Worm (Caenorhabditis elegans) whole organism, young adult: ENCODE results near the gene ZK632.2.

ENCODE experiments used
- B0261.1 ChIP-seq: sonication (generic microtip); optimal IDR thresholded peaks from 2 replicates; lab custom pipeline; 2016; ENCODE audit warnings: mild to moderate bottlenecking, missing genetic modification characterization, moderate library complexity, missing compliant biosample characterization
- B0336.3 ChIP-seq: fragments of 200-800 bp; sonication (Bioruptor generic); IDR thresholded peaks from 2 replicates; pipeline ENCODE4 v1.3.6; 2022; ENCODE audit warnings: missing genetic modification characterization, missing compliant biosample characterization
- C06A6.2 ChIP-seq: fragments of 200-800 bp; sonication (Bioruptor generic); conservative IDR thresholded peaks from 2 replicates; pipeline ENCODE4 v1.3.6; 2022; ENCODE audit warnings: missing genetic modification characterization, missing compliant biosample characterization
- D2030.7 ChIP-seq: fragments of 200-800 bp; sonication (Bioruptor generic); IDR thresholded peaks from 2 replicates; pipeline ENCODE4 v1.3.6; 2022; ENCODE audit warnings: missing genetic modification reagents, missing genetic modification characterization, missing compliant biosample characterization
- F23B12.7 ChIP-seq: sonication (generic microtip); optimal IDR thresholded peaks from 2 replicates; lab custom pipeline; 2017; ENCODE audit warnings: missing genetic modification characterization, mild to moderate bottlenecking, missing compliant biosample characterization, antibody characterized with exemption, moderate library complexity; ENCODE audit not compliant: insufficient read depth
- F33H1.4 ChIP-seq: fragments of 200-800 bp; sonication (Bioruptor generic); IDR thresholded peaks from 2 replicates; pipeline ENCODE4 v1.3.6; 2022; ENCODE audit warnings: missing genetic modification reagents, missing genetic modification characterization, missing compliant biosample characterization
- F57C9.4 ChIP-seq: sonication (generic microtip); optimal IDR thresholded peaks from 2 replicates; lab custom pipeline; 2017; ENCODE audit warnings: mild to moderate bottlenecking, missing genetic modification characterization, missing compliant biosample characterization
- T26A5.8 ChIP-seq: sonication (generic microtip); optimal IDR thresholded peaks from 2 replicates; lab custom pipeline; 2016; ENCODE audit warnings: missing genetic modification characterization, missing compliant biosample characterization
- Y53F4B.3 ChIP-seq: fragments of 200-800 bp; sonication (Bioruptor generic); IDR thresholded peaks from 2 replicates; pipeline ENCODE4 v1.3.6; 2022; ENCODE audit warnings: missing genetic modification reagents, missing genetic modification characterization, missing compliant biosample characterization
- Y56A3A.18 ChIP-seq: fragments of 200-800 bp; sonication (Bioruptor generic); IDR thresholded peaks from 2 replicates; pipeline ENCODE4 v1.3.6; 2022; ENCODE audit warnings: missing genetic modification reagents, missing genetic modification characterization, missing compliant biosample characterization
- Y67H2A.10 ChIP-seq: fragments of 200-800 bp; sonication (Bioruptor generic); conservative IDR thresholded peaks from 2 replicates; pipeline ENCODE4 v1.3.6; 2022; ENCODE audit warnings: missing genetic modification reagents, missing genetic modification characterization, missing compliant biosample characterization
- Y79H2A.3 ChIP-seq: fragments of 200-800 bp; sonication (Bioruptor generic); conservative IDR thresholded peaks from 2 replicates; pipeline ENCODE4 v1.3.6; 2022; ENCODE audit warnings: missing genetic modification reagents, missing genetic modification characterization, missing compliant biosample characterization
- attf-3 ChIP-seq: fragments of 200-800 bp; sonication (Bioruptor generic); conservative IDR thresholded peaks from 2 replicates; pipeline ENCODE4 v1.3.6; 2022; ENCODE audit warnings: missing genetic modification reagents, missing genetic modification characterization, missing compliant biosample characterization
- attf-5 ChIP-seq: fragments of 200-800 bp; sonication (Bioruptor generic); optimal IDR thresholded peaks from 2 replicates; lab custom pipeline; 2018; ENCODE audit warnings: mild to moderate bottlenecking, missing genetic modification characterization, missing compliant biosample characterization
- cebp-2 ChIP-seq: fragments of 200-800 bp; sonication (Bioruptor generic); IDR thresholded peaks from 2 replicates; pipeline ENCODE4 v1.3.6; 2022; ENCODE audit warnings: missing genetic modification characterization, missing compliant biosample characterization
- ceh-79 ChIP-seq: sonication (generic microtip); optimal IDR thresholded peaks from 2 replicates; lab custom pipeline; 2017; ENCODE audit warnings: mild to moderate bottlenecking, missing genetic modification characterization, missing compliant biosample characterization
- ceh-91 ChIP-seq: fragments of 200-800 bp; sonication (Bioruptor generic); IDR thresholded peaks from 2 replicates; pipeline ENCODE4 v1.3.6; 2022; ENCODE audit warnings: missing genetic modification reagents, missing genetic modification characterization, missing compliant biosample characterization
- dox-1 ChIP-seq: fragments of 200-800 bp; sonication (Bioruptor generic); IDR thresholded peaks from 2 replicates; pipeline ENCODE4 v1.3.6; 2022; ENCODE audit warnings: missing genetic modification reagents, missing genetic modification characterization, missing compliant biosample characterization
- dpl-1 ChIP-seq: fragments of 150-350 bp; optimal IDR thresholded peaks from 2 replicates; lab custom pipeline; 2014; ENCODE audit warnings: missing biosample characterization, missing genetic modification reagents, missing genetic modification characterization
- efl-1 ChIP-seq: fragments of 150-350 bp; optimal IDR thresholded peaks from 2 replicates; lab custom pipeline; 2014; ENCODE audit warnings: missing biosample characterization, missing genetic modification reagents, missing genetic modification characterization
- him-1 ChIP-seq: sonication (generic microtip); optimal IDR thresholded peaks from 2 replicates; lab custom pipeline; 2016; ENCODE audit warnings: missing genotype, missing genetic modification reagents, missing genetic modification characterization, missing compliant biosample characterization
- hmg-1.2 ChIP-seq: fragments of 200-800 bp; sonication (Bioruptor generic); IDR thresholded peaks from 2 replicates; pipeline ENCODE4 v1.3.6; 2022; ENCODE audit warnings: missing genetic modification reagents, missing genetic modification characterization, missing compliant biosample characterization
- let-607 ChIP-seq, 2 experiments: fragments of 200-800 bp in 1 of 2; sonication (Bioruptor generic) in 1 of 2; sonication (generic microtip) in 1 of 2; optimal IDR thresholded peaks; 2 replicates each; lab custom pipeline; 2016 to 2018; ENCODE audit warnings: mild to moderate bottlenecking in 2 of 2, missing compliant biosample characterization in 2 of 2, missing genetic modification characterization in 2 of 2, moderate library complexity in 2 of 2, missing genotype in 1 of 2
- lin-54 ChIP-seq: fragments of 200-800 bp; sonication (Bioruptor generic); optimal IDR thresholded peaks from 2 replicates; lab custom pipeline; 2018; ENCODE audit warnings: mild to moderate bottlenecking, missing genetic modification characterization, missing compliant biosample characterization
- lsl-1 ChIP-seq: fragments of 200-800 bp; sonication (Bioruptor generic); optimal IDR thresholded peaks from 2 replicates; lab custom pipeline; 2018; ENCODE audit warnings: mild to moderate bottlenecking, missing genetic modification characterization, moderate library complexity, missing compliant biosample characterization
- lsy-27 ChIP-seq: sonication (generic microtip); optimal IDR thresholded peaks from 2 replicates; lab custom pipeline; 2017; ENCODE audit warnings: missing genetic modification characterization, mild to moderate bottlenecking, missing compliant biosample characterization, antibody characterized with exemption, missing genotype, borderline replicate concordance; ENCODE audit not compliant: insufficient read depth
- madf-3 ChIP-seq: fragments of 200-800 bp; sonication (Bioruptor generic); IDR thresholded peaks from 2 replicates; pipeline ENCODE4 v1.3.6; 2022; ENCODE audit warnings: missing genetic modification reagents, missing genetic modification characterization, missing compliant biosample characterization
- madf-6 ChIP-seq: fragments of 200-800 bp; sonication (Bioruptor generic); IDR thresholded peaks from 2 replicates; pipeline ENCODE4 v1.3.6; 2022; ENCODE audit warnings: missing genetic modification reagents, missing genetic modification characterization, missing compliant biosample characterization
- madf-8 ChIP-seq: fragments of 200-800 bp; sonication (Bioruptor generic); conservative IDR thresholded peaks from 2 replicates; pipeline ENCODE4 v1.3.6; 2022; ENCODE audit warnings: missing genetic modification reagents, missing genetic modification characterization, missing compliant biosample characterization
- mcd-1 ChIP-seq: fragments of 200-800 bp; sonication (Bioruptor generic); IDR thresholded peaks from 2 replicates; pipeline ENCODE4 v1.3.6; 2022; ENCODE audit warnings: missing genetic modification reagents, missing genetic modification characterization, missing compliant biosample characterization
- mxl-1 ChIP-seq: sonication (generic microtip); optimal IDR thresholded peaks from 2 replicates; lab custom pipeline; 2016; ENCODE audit warnings: missing genetic modification characterization, missing compliant biosample characterization
- nfya-2 ChIP-seq: fragments of 200-800 bp; sonication (Bioruptor generic); IDR thresholded peaks from 2 replicates; pipeline ENCODE4 v1.3.6; 2022; ENCODE audit warnings: missing genetic modification reagents, missing genetic modification characterization, missing compliant biosample characterization
- rcor-1 ChIP-seq: fragments of 200-800 bp; sonication (Bioruptor generic); IDR thresholded peaks from 2 replicates; pipeline ENCODE4 v1.3.6; 2022; ENCODE audit warnings: missing genetic modification reagents, missing genetic modification characterization, missing compliant biosample characterization
- snpc-1.3 ChIP-seq: sonication (generic microtip); optimal IDR thresholded peaks from 2 replicates; lab custom pipeline; 2017; ENCODE audit warnings: missing genetic modification characterization, mild to moderate bottlenecking, missing compliant biosample characterization, antibody characterized with exemption, moderate library complexity, missing genotype, missing genetic modification reagents; ENCODE audit not compliant: insufficient read depth
- snpc-3.4 ChIP-seq: sonication (generic microtip); optimal IDR thresholded peaks from 2 replicates; lab custom pipeline; 2017; ENCODE audit warnings: missing genetic modification characterization, mild to moderate bottlenecking, missing compliant biosample characterization, antibody characterized with exemption, moderate library complexity, missing genotype, missing genetic modification reagents
- snpc-4 ChIP-seq, 5 experiments: fragments of 150-350 bp in 1 of 5; sonication (generic microtip) in 4 of 5; optimal IDR thresholded peaks; 2 replicates each; lab custom pipeline; 2014 to 2018; ENCODE audit warnings: missing genetic modification characterization in 5 of 5, missing biosample characterization in 3 of 5, antibody characterized with exemption in 2 of 5, mild to moderate bottlenecking in 2 of 5, missing compliant biosample characterization in 2 of 5, missing genotype in 2 of 5, moderate library complexity in 2 of 5, missing genetic modification reagents in 1 of 5
- tlf-1 ChIP-seq: fragments of 200-800 bp; sonication (Bioruptor generic); optimal IDR thresholded peaks from 2 replicates; lab custom pipeline; 2018; ENCODE audit warnings: mild to moderate bottlenecking, missing genetic modification characterization, missing compliant biosample characterization
- unc-130 ChIP-seq: sonication (generic microtip); optimal IDR thresholded peaks from 2 replicates; lab custom pipeline; 2016; ENCODE audit warnings: missing genetic modification reagents, missing genetic modification characterization, missing compliant biosample characterization
- xnd-1 ChIP-seq: sonication (generic microtip); optimal IDR thresholded peaks from 2 replicates; lab custom pipeline; 2016; ENCODE audit warnings: missing genotype, missing genetic modification reagents, missing genetic modification characterization, missing compliant biosample characterization
- zfh-2 ChIP-seq: fragments of 200-800 bp; sonication (Bioruptor generic); conservative IDR thresholded peaks from 2 replicates; pipeline ENCODE4 v1.3.6; 2022; ENCODE audit warnings: missing genetic modification reagents, missing genetic modification characterization, missing compliant biosample characterization
- ztf-18 ChIP-seq: sonication (generic microtip); optimal IDR thresholded peaks from 2 replicates; lab custom pipeline; 2016; ENCODE audit warnings: missing genotype, mild to moderate bottlenecking, missing genetic modification characterization, missing compliant biosample characterization

The ZK632.2 gene

DNA sequence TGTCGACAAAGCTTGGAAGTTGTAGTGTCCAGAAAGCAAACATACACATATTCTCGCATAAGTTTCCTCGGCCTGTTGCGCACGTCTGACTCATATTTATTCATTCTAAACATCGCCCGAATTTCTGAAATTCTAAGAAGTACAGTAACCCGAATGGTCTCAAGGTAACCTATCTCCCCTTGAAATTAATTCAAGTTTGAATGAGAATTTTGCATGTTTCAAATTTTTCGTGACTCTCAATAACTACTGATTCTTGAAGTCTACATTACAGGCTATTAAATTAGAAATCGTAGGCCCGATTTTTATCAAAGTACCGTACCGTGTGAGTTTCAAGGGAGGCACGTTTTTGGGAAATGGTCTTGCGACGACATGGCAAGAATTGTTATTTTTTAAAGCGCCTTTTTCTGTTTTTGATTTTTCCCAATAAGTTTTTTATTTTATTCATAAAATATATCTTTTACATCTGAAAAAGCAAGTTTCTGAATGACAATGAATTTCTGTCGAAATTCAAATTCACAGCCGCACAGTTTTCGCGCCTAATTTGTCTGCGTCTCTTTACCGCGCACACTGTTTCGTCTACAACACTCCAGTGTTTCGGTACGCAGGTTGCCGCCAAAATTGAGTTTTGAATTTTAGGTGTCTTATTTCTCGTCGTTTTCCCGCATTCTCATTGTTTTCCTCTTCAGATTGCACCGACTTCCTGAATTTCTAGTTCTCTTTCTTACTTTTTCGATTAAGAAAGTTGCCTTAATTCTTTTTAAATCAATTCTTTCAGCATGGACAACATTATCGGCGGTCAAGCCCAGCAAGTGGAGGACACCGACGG lies 5.1 kb upstream of the ZK632.2 start, which contains the start of the genes R10E11.9 and mcm-6:
R10E11.9 (minus strand) TSS at position 51 of the 826 bp plus-strand sequence.
mcm-6 (plus strand) TSS at position 776 of the 826 bp plus-strand sequence.
- peak; percentile 68 for TF ChIP-seq dox-1
- 0 out of 2 replicates have a peak, but pooled peaks have one; percentile 15 for TF ChIP-seq B0336.3 (GFP tag; lab: Robert Waterston, UW)
- peak; percentile 55 for TF ChIP-seq D2030.7 (GFP tag; lab: Robert Waterston, UW)
- TF ChIP-seq lsl-1 (GFP tag; lab: Kevin White, UChicago), result peak; percentile 92
- no peak for TF ChIP-seq ceh-79 (tag; lab: Kevin White, UChicago)
- TF ChIP-seq lsy-27 (tag; lab: Kevin White, UChicago), result no peak
- TF ChIP-seq hmg-1.2 (GFP tag; lab: Robert Waterston, UW), result peak; percentile 96
- TF ChIP-seq lin-54 (GFP tag; lab: Kevin White, UChicago), result peak; percentile 80
- TF ChIP-seq snpc-4 (GFP tag; optimal IDR thresholded peaks at IDR 0.05; lab: Kevin White, UChicago), result no peak
- peak in 1 of 4 experiments; percentile 4 for TF ChIP-seq snpc-4 (tag; optimal IDR thresholded peaks at IDR 0.05; lab: Kevin White, UChicago)
- no peak for TF ChIP-seq B0261.1 (tag; lab: Kevin White, UChicago)
- TF ChIP-seq F57C9.4 (tag; lab: Kevin White, UChicago), result no peak
- TF ChIP-seq Y79H2A.3 (GFP tag; lab: Robert Waterston, UW), result 0 out of 2 replicates have a peak, but pooled peaks have one; percentile 6
- no peak for TF ChIP-seq zfh-2 (GFP tag; lab: Robert Waterston, UW)
- TF ChIP-seq nfya-2, result no peak
- 0 out of 2 replicates have a peak, but pooled peaks have one; percentile 19 for TF ChIP-seq rcor-1 (GFP tag; lab: Robert Waterston, UW)
- no peak for TF ChIP-seq let-607 (tag; optimal IDR thresholded peaks at IDR 0.05; lab: Kevin White, UChicago)
- peak; percentile 0 for TF ChIP-seq attf-5 (GFP tag; lab: Kevin White, UChicago)
- peak; percentile 87 for TF ChIP-seq efl-1 (GFP tag; lab: Kevin White, UChicago)
- peak; percentile 66 for TF ChIP-seq snpc-3.4 (tag; lab: Kevin White, UChicago)
- peak; percentile 81 for TF ChIP-seq xnd-1 (tag; lab: Kevin White, UChicago)
- TF ChIP-seq tlf-1 (GFP tag; lab: Kevin White, UChicago), result peak; percentile 3
- TF ChIP-seq F33H1.4 (GFP tag; lab: Robert Waterston, UW), result peak; percentile 86
- TF ChIP-seq unc-130, result peak; percentile 37
- no peak for TF ChIP-seq Y67H2A.10
- no peak for TF ChIP-seq cebp-2
- peak; percentile 91 for TF ChIP-seq madf-8
- no peak for TF ChIP-seq Y56A3A.18 (GFP tag; lab: Robert Waterston, UW)
- peak; percentile 52 for TF ChIP-seq him-1 (tag; lab: Kevin White, UChicago)
- peak; percentile 66 for TF ChIP-seq dpl-1 (GFP tag; lab: Kevin White, UChicago)
- peak; percentile 94 for TF ChIP-seq madf-6 (GFP tag; lab: Robert Waterston, UW)
- TF ChIP-seq mcd-1, result peak; percentile 13; the same call in 1 of the 2 replicates
- TF ChIP-seq ceh-91, result peak; percentile 72
- TF ChIP-seq Y53F4B.3 (GFP tag; lab: Robert Waterston, UW), result no peak

DNA sequence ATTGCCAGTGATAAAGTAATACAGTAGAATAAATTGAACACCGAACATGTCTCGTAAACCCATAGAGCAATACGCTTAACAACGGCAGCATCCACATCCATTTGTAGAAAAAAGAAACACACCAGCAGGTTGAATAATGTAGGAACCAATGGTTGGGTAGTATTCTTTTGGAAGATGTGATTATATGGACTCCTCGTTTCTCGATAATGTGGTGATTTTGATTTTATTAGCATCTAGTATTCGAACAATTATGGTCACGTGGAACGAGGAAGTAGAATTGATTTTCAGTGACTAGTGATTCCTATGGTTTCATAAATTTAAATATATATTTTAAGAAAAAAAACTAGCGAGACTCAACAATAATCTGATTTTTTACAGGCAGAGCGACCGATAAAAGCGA lies 2.5 kb upstream of the ZK632.2 start, which contains the start of gene srxa-10:
srxa-10 (minus strand) TSS at position 101 of the 400 bp plus-strand sequence.
- TF ChIP-seq snpc-1.3 (no peak), attf-3 (GFP tag; lab: Robert Waterston, UW) (no peak), ztf-18 (tag; lab: Kevin White, UChicago) (no peak), T26A5.8 (tag; lab: Kevin White, UChicago) (no peak), C06A6.2 (no peak), madf-3 (no peak), F23B12.7 (no peak), mxl-1 (tag; lab: Kevin White, UChicago) (no peak)
